Worm (Caenorhabditis elegans): ENCODE data around the gene K05F1.9.

The K05F1.9 gene

DNA sequence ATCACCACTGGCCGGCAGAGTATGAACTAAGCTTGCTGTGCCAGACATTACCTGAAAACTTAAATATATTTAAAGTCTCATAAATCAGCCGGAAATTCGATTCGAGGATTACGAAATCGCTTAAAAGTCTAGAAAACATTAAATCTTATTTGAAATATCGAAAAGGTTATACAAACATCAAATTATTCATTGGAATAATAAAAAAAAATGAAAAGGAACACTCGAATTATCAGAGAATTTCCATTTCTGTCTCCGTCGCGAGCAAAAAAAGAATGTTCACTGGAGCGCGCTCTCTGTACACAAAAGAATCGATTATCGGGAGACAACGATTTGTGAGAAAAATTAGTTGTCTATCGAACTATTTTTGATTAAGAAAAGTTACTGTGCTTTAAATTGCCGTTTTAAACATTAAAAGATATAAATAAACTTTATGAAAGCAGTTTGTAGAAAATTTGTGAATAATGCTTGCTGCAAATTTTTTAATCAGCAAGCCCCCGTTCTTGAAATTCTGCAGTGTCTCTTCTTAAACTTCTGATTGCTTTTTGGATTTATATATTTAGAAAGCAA, 35.3 kb upstream of the K05F1.9 start, which contains the start of gene fzo-1:
fzo-1 (minus strand) TSS at position 51 of the 567 bp plus-strand sequence.
- no peak for TF ChIP-seq tbx-8 (GFP tag; optimal IDR thresholded peaks at IDR 0.05)
- TF ChIP-seq nhr-76 (tag; optimal IDR thresholded peaks at IDR 0.05) = no peak
- no peak for TF ChIP-seq unc-62 (GFP tag; optimal IDR thresholded peaks at IDR 0.05)
- no peak for TF ChIP-seq ceh-43 (GFP tag; optimal IDR thresholded peaks at IDR 0.05)
- no peak for TF ChIP-seq zip-8 (tag; optimal IDR thresholded peaks at IDR 0.05)
- peak; percentile 32 for TF ChIP-seq cnd-1 (tag; optimal IDR thresholded peaks at IDR 0.05)
- no peak for TF ChIP-seq elt-1 (tag; optimal IDR thresholded peaks at IDR 0.05; ENCODE audit: borderline replicate concordance, insufficient read depth)
- no peak for TF ChIP-seq unc-39 (tag; optimal IDR thresholded peaks at IDR 0.05)
- peak; percentile 82 for TF ChIP-seq ces-1 (GFP tag; optimal IDR thresholded peaks at IDR 0.05)
- TF ChIP-seq ceh-83 (GFP tag; optimal IDR thresholded peaks at IDR 0.05) = peak; percentile 59
- TF ChIP-seq nhr-28 (tag; optimal IDR thresholded peaks at IDR 0.05) = no peak
- TF ChIP-seq nhr-12 (tag; optimal IDR thresholded peaks at IDR 0.05) = no peak
- no peak for TF ChIP-seq lin-32 (GFP tag; optimal IDR thresholded peaks at IDR 0.05)
- TF ChIP-seq mab-5 (tag; optimal IDR thresholded peaks at IDR 0.05) = no peak
- peak; percentile 20 for TF ChIP-seq ceh-39 (tag; optimal IDR thresholded peaks at IDR 0.05)
- TF ChIP-seq drap-1 (GFP tag; optimal IDR thresholded peaks at IDR 0.05) = no peak
- TF ChIP-seq nhr-2 (tag; optimal IDR thresholded peaks at IDR 0.05) = no peak
- no peak for TF ChIP-seq ztf-11 (tag; optimal IDR thresholded peaks at IDR 0.05)
- TF ChIP-seq lsy-2 (tag; optimal IDR thresholded peaks at IDR 0.05) = peak; percentile 32
- TF ChIP-seq M03D4.4 (tag; optimal IDR thresholded peaks at IDR 0.05) = no peak
- no peak for TF ChIP-seq snpc-4 (tag; optimal IDR thresholded peaks at IDR 0.05)
- no peak for TF ChIP-seq lin-13 (tag; optimal IDR thresholded peaks at IDR 0.05)
- TF ChIP-seq sptf-1 (tag; optimal IDR thresholded peaks at IDR 0.05) = no peak
- no peak for TF ChIP-seq elt-3 (tag; optimal IDR thresholded peaks at IDR 0.05)
- TF ChIP-seq flh-1 (GFP tag; optimal IDR thresholded peaks at IDR 0.05) = no peak
- no peak for TF ChIP-seq hlh-1 (tag; optimal IDR thresholded peaks at IDR 0.05)
- peak; percentile 19 for TF ChIP-seq bed-3 (GFP tag; optimal IDR thresholded peaks at IDR 0.05)
- no peak for TF ChIP-seq ham-2 (GFP tag; optimal IDR thresholded peaks at IDR 0.05)
- TF ChIP-seq blmp-1 (tag; optimal IDR thresholded peaks at IDR 0.05) = no peak
- TF ChIP-seq unc-120 (tag; optimal IDR thresholded peaks at IDR 0.05; ENCODE audit: poor library complexity, severe bottlenecking) = peak; percentile 34
- no peak for TF ChIP-seq mls-2 (tag; optimal IDR thresholded peaks at IDR 0.05)
- TF ChIP-seq nhr-237 (tag; optimal IDR thresholded peaks at IDR 0.05) = peak; percentile 38
- no peak for TF ChIP-seq pha-4 (tag; optimal IDR thresholded peaks at IDR 0.05)
- no peak for TF ChIP-seq sem-2 (GFP tag; optimal IDR thresholded peaks at IDR 0.05)
- TF ChIP-seq mep-1 (tag; optimal IDR thresholded peaks at IDR 0.05) = no peak

DNA sequence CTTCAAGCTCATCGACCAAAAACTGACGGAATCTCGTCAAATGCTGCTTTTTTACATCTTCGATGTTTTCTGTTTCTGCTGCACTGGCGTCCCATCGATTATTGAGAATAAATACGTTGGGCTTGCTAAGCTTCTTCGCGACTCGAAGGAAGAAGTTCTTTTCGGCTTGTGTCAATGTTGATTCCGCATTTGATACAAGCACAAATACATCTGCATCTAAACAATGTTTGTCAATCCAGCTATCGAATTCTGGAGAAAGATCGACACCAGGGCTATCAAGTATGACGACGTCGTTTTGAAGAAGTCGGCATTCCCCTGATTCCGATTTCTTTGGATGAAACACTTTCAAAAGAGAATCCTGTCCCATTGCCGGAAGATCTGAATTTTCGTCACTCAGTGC, 34.2 kb upstream of the K05F1.9 start:
- TF ChIP-seq sem-2 (GFP tag; optimal IDR thresholded peaks at IDR 0.05) (no peak), nhr-76 (tag; optimal IDR thresholded peaks at IDR 0.05) (no peak), lsy-2 (tag; optimal IDR thresholded peaks at IDR 0.05) (no peak), snpc-4 (tag; optimal IDR thresholded peaks at IDR 0.05) (no peak), tbx-8 (GFP tag; optimal IDR thresholded peaks at IDR 0.05) (no peak), elt-1 (tag; optimal IDR thresholded peaks at IDR 0.05; ENCODE audit: borderline replicate concordance, insufficient read depth) (no peak), cnd-1 (tag; optimal IDR thresholded peaks at IDR 0.05) (no peak), nhr-28 (tag; optimal IDR thresholded peaks at IDR 0.05) (no peak)

DNA sequence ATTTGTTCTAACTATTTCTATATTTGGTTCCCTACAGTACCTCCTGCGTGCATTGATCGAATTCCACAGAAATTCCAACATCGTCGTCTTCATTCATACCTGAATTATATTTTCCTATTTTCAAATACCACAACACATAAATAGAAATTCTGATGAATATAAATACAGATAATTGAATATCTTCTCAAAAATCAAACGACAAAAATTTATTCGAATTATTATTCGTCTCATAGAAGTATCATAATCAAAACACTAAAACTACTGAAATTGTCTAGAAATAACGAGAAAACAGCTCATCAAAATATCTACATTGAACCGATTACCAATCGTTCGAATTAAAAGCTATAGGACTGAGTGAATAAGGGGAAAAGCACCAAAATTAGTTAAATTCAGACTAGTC, 32.2 kb upstream of the K05F1.9 start, which contains the start of gene gtap-1:
gtap-1 (minus strand) TSS at position 101 of the 400 bp plus-strand sequence.
- TF ChIP-seq nhr-237 (tag; optimal IDR thresholded peaks at IDR 0.05) = no peak

DNA sequence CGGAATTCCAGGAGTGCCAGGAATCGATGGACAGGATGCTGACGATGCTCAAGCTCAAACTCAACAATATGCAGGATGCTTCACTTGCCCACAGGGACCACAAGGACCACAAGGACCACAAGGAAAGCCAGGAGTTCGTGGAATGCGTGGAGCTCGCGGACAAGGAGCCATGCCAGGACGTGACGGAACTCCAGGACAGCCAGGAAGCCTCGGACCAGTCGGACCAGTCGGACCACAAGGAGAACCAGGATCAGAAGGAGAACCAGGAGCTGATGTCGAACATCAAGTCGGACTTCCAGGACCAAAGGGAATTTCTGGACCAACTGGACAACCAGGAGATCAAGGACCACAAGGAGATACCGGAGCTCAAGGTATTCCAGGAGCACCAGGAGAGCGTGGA, 30.4 kb upstream of the K05F1.9 start:
- no peak for TF ChIP-seq M03D4.4 (tag; optimal IDR thresholded peaks at IDR 0.05)
- no peak for TF ChIP-seq cnd-1 (tag; optimal IDR thresholded peaks at IDR 0.05)
- no peak for TF ChIP-seq sptf-1 (tag; optimal IDR thresholded peaks at IDR 0.05)
- TF ChIP-seq ces-1 (GFP tag; optimal IDR thresholded peaks at IDR 0.05) = no peak
- no peak for TF ChIP-seq tbx-8 (GFP tag; optimal IDR thresholded peaks at IDR 0.05)
- no peak for TF ChIP-seq hlh-1 (tag; optimal IDR thresholded peaks at IDR 0.05)
- no peak for TF ChIP-seq mab-5 (tag; optimal IDR thresholded peaks at IDR 0.05)
- no peak for TF ChIP-seq ceh-83 (GFP tag; optimal IDR thresholded peaks at IDR 0.05)
- no peak for TF ChIP-seq drap-1 (GFP tag; optimal IDR thresholded peaks at IDR 0.05)
- no peak for TF ChIP-seq lin-13 (tag; optimal IDR thresholded peaks at IDR 0.05)
- no peak for TF ChIP-seq nhr-237 (tag; optimal IDR thresholded peaks at IDR 0.05)
- no peak for TF ChIP-seq zip-8 (tag; optimal IDR thresholded peaks at IDR 0.05)
- no peak for TF ChIP-seq unc-120 (tag; optimal IDR thresholded peaks at IDR 0.05; ENCODE audit: poor library complexity, severe bottlenecking)
- TF ChIP-seq nhr-2 (tag; optimal IDR thresholded peaks at IDR 0.05) = no peak
